Worm (Caenorhabditis elegans) whole organism, mixed stage, embryonic: Measurements from ENCODE around the gene ost-1.

Experiments
- elt-1 ChIP-seq: sonication (generic microtip); optimal IDR thresholded peaks from 2 replicates; lab custom pipeline; 2017; ENCODE audit warnings: missing genetic modification characterization, mild to moderate bottlenecking, missing compliant biosample characterization, antibody characterized with exemption, moderate library complexity, borderline replicate concordance; ENCODE audit not compliant: insufficient read depth
- lin-13 ChIP-seq: fragments of 150-350 bp; optimal IDR thresholded peaks from 2 replicates; lab custom pipeline; 2014; ENCODE audit warnings: missing biosample characterization, missing genetic modification characterization
- mab-5 ChIP-seq: fragments of 150-350 bp; optimal IDR thresholded peaks from 2 replicates; lab custom pipeline; 2014; ENCODE audit warnings: missing biosample characterization, missing genetic modification characterization
- mep-1 ChIP-seq: fragments of 150-350 bp; optimal IDR thresholded peaks from 2 replicates; lab custom pipeline; 2017; ENCODE audit warnings: missing biosample characterization, missing genetic modification reagents, missing genetic modification characterization, inconsistent platforms
- nhr-12 ChIP-seq: fragments of 150-350 bp; optimal IDR thresholded peaks from 2 replicates; lab custom pipeline; 2014; ENCODE audit warnings: missing biosample characterization, missing genetic modification characterization
- nhr-76 ChIP-seq: sonication (generic microtip); optimal IDR thresholded peaks from 2 replicates; lab custom pipeline; 2017; ENCODE audit warnings: missing biosample characterization, missing genetic modification characterization
- pha-4 ChIP-seq: fragments of 150-350 bp; optimal IDR thresholded peaks from 2 replicates; lab custom pipeline; 2018; ENCODE audit warnings: missing biosample characterization, missing genetic modification reagents, missing genetic modification characterization
- sem-2 ChIP-seq: fragments of 200-800 bp; sonication (Bioruptor generic); optimal IDR thresholded peaks from 2 replicates; lab custom pipeline; 2018; ENCODE audit warnings: mild to moderate bottlenecking, missing genetic modification characterization, missing compliant biosample characterization
- sptf-1 ChIP-seq: sonication (generic microtip); optimal IDR thresholded peaks from 2 replicates; lab custom pipeline; 2017; ENCODE audit warnings: mild to moderate bottlenecking, missing genetic modification characterization, moderate library complexity, missing compliant biosample characterization
- unc-120 ChIP-seq: sonication (generic microtip); optimal IDR thresholded peaks from 2 replicates; lab custom pipeline; 2017; ENCODE audit warnings: missing genetic modification characterization, missing compliant biosample characterization; ENCODE audit not compliant: poor library complexity, severe bottlenecking
- unc-39 ChIP-seq: fragments of 150-350 bp; optimal IDR thresholded peaks from 2 replicates; lab custom pipeline; 2014; ENCODE audit warnings: missing biosample characterization, missing genetic modification characterization

ce11 chrIV:1097153-1097552, 10.0 kb upstream of the ost-1 start, which contains the start of gene cox-18:
- no peak for TF ChIP-seq sem-2
- TF ChIP-seq sptf-1 (tag; lab: Kevin White, UChicago) = no peak
- no peak for TF ChIP-seq unc-39 (tag; lab: Kevin White, UChicago)
- no peak for TF ChIP-seq lin-13 (tag; lab: Kevin White, UChicago)
- TF ChIP-seq elt-1 (tag; lab: Kevin White, UChicago) = no peak
- no peak for TF ChIP-seq nhr-12 (tag; lab: Kevin White, UChicago)
- TF ChIP-seq pha-4 (tag; lab: Kevin White, UChicago) = no peak
- TF ChIP-seq nhr-76 (tag; lab: Kevin White, UChicago) = no peak
- no peak for TF ChIP-seq mab-5 (tag; lab: Kevin White, UChicago)
- no peak for TF ChIP-seq mep-1 (tag; lab: Kevin White, UChicago)
- TF ChIP-seq unc-120 (tag; lab: Kevin White, UChicago) = no peak
